Worm (Caenorhabditis elegans) whole organism, L4 larva: ENCODE measurements around the gene spc-2.

Experiments
- F49E8.2 ChIP-seq: sonication (generic microtip); optimal IDR thresholded peaks from 2 replicates; lab custom pipeline; 2016; ENCODE audit warnings: missing compliant biosample characterization, mild to moderate bottlenecking, missing genetic modification characterization, borderline replicate concordance
- Y75B8A.6 ChIP-seq: fragments of 200-800 bp; sonication (Bioruptor generic); IDR thresholded peaks from 2 replicates; pipeline ENCODE4 v1.3.6; 2022; ENCODE audit warnings: missing genetic modification reagents, missing genetic modification characterization, missing compliant biosample characterization
- ama-1 ChIP-seq: fragments of 150-350 bp; optimal IDR thresholded peaks from 2 replicates; lab custom pipeline; 2014; ENCODE audit warnings: inconsistent platforms, mixed read lengths
- ceh-82 ChIP-seq: sonication (generic microtip); optimal IDR thresholded peaks from 2 replicates; lab custom pipeline; 2017; ENCODE audit warnings: missing biosample characterization, missing genetic modification characterization
- lim-7 ChIP-seq: fragments of 200-800 bp; sonication (Bioruptor generic); IDR thresholded peaks from 2 replicates; pipeline ENCODE4 v1.3.6; 2022; ENCODE audit warnings: missing genetic modification characterization, missing compliant biosample characterization
- lsy-2 ChIP-seq, 2 experiments: fragments of 150-350 bp in 1 of 2; sonication (generic microtip) in 1 of 2; optimal IDR thresholded peaks; 2 replicates each; lab custom pipeline; 2014 to 2017; ENCODE audit warnings: missing biosample characterization in 2 of 2, missing genetic modification characterization in 2 of 2
- mxl-3 ChIP-seq: fragments of 200-800 bp; sonication (Bioruptor generic); optimal IDR thresholded peaks from 2 replicates; lab custom pipeline; 2018; ENCODE audit warnings: mild to moderate bottlenecking, missing genetic modification characterization, missing compliant biosample characterization
- nhr-11 ChIP-seq: fragments of 150-350 bp; optimal IDR thresholded peaks from 2 replicates; lab custom pipeline; 2014; ENCODE audit warnings: missing biosample characterization, missing genetic modification characterization
- pqm-1 ChIP-seq: sonication (generic microtip); optimal IDR thresholded peaks from 2 replicates; lab custom pipeline; 2017; ENCODE audit warnings: missing biosample characterization, missing genetic modification characterization
- snpc-4 ChIP-seq: fragments of 150-350 bp; optimal IDR thresholded peaks from 2 replicates; lab custom pipeline; 2014; ENCODE audit warnings: missing biosample characterization, missing genetic modification characterization
- unc-62 ChIP-seq, 3 experiments: fragments of 150-350 bp in 1 of 3; sonication (generic microtip); optimal IDR thresholded peaks in 2 of 3; peaks in 1 of 3; 1 replicate in 1 of 3; 2 replicates in 2 of 3; lab custom pipeline; 2014 to 2017; ENCODE audit warnings: missing biosample characterization in 3 of 3, missing genetic modification characterization in 3 of 3, missing genetic modification reagents in 3 of 3, missing genotype in 1 of 3
- ztf-11 ChIP-seq: fragments of 150-350 bp; optimal IDR thresholded peaks from 2 replicates; lab custom pipeline; 2014; ENCODE audit warnings: missing biosample characterization, missing genetic modification characterization

ce11 chrIII:8144574-8145065 lies 37.1 kb upstream of the spc-2 start, which contains the start of the genes C14B9.8 and mrpl-18:
- no peak for TF ChIP-seq lim-7 (GFP tag; lab: Robert Waterston, UW)
- peak in 1 of 2 experiments; percentile 86 for TF ChIP-seq lsy-2 (tag; optimal IDR thresholded peaks at IDR 0.05; lab: Kevin White, UChicago)
- no peak for TF ChIP-seq snpc-4 (tag; lab: Kevin White, UChicago)
- no peak for TF ChIP-seq pqm-1
- no peak for TF ChIP-seq unc-62 (GFP tag; optimal IDR thresholded peaks at IDR 0.05 in 1 of 2; lab: Kevin White, UChicago)
- no peak for TF ChIP-seq unc-62 (tag; optimal IDR thresholded peaks at IDR 0.05; lab: Kevin White, UChicago)
- no peak for TF ChIP-seq ztf-11
- TF ChIP-seq ama-1 = no peak
- TF ChIP-seq nhr-11 (tag; lab: Kevin White, UChicago) = no peak
- no peak for TF ChIP-seq F49E8.2
- no peak for TF ChIP-seq ceh-82 (tag; lab: Kevin White, UChicago)
- TF ChIP-seq mxl-3 = no peak
- TF ChIP-seq Y75B8A.6 (GFP tag; lab: Robert Waterston, UW) = no peak
